Worm (Caenorhabditis elegans): ENCODE results near the gene nphp-2.

nphp-2 gene

DNA sequence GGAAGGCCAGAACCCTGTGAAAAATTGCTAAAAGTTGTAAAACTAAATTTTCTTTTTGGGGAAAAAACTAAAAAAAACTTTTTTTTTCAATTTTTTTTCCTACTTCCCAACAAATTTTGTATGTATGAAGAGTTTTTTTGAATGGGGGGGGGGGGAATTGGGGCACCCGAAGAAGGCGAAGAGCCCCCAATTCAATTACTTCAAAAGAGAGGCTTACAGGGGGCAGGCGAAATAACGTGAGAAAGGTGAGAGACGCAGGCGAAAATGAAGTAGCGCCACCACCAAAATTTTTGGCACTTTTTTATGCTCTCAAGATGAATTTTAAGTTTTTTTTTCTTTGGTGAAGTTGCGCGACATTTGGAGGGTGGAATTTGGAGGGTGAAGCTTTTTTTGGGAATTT is 32.6 kb upstream of the nphp-2 start:
- TF ChIP-seq ctbp-1 (GFP tag; IDR thresholded peaks at IDR 0.05) (0 out of 2 replicates have a peak, but pooled peaks have one; percentile 20), nhr-76 (tag; optimal IDR thresholded peaks at IDR 0.05) (no peak)

DNA sequence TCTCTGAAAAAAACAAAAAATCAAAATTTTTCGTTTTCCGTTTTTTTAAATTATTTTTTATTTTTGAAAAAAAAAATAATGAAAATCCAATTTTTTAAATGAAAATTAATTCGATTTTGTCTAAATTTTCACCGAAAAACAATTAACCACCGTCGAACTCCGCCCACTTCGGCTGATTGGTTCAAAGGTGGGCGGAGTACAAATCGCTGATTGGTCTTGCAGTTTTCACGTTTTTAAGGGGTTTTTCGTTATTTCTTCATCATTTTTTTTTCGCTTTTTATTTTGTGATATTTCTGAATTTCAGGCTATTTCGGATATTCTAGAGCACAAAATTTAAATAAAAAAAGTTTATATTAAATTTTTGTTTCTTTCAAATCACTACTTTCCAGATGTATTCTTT is 30.6 kb upstream of the nphp-2 start:
- TF ChIP-seq aha-1 (tag) (no peak), nhr-102 (tag; optimal IDR thresholded peaks at IDR 0.05) (no peak), dmd-9 (GFP tag; IDR thresholded peaks at IDR 0.05) (no peak), madf-5 (GFP tag; IDR thresholded peaks at IDR 0.05) (no peak), F10B5.3 (tag; optimal IDR thresholded peaks at IDR 0.05) (no peak), ces-1 (GFP tag; optimal IDR thresholded peaks at IDR 0.05) (no peak), daf-12 (tag; optimal IDR thresholded peaks at IDR 0.05) (no peak)

DNA sequence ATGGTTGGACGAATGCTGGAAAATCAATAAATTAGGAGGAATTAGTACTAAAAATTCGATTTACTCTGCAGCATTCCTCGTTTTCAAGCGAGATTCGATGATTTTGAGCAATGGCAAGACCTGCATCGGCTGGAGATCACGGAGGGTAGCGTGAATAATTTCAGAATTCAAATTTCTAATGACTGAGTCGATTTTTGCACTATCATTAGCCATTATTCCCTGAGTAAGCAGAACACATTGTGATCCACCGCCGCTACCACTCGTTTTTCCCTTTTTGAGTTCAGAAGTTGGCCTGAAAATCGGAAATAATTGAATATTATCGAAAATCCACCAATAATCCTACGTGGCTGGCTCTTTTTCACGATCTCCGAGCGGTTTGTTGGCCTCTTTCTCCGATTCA is 27.6 kb upstream of the nphp-2 start:
- TF ChIP-seq aha-1 (tag) (peak; percentile 81), nhr-28 (tag; optimal IDR thresholded peaks at IDR 0.05) (no peak), nhr-6 (tag; optimal IDR thresholded peaks at IDR 0.05) (no peak), F10B5.3 (tag; optimal IDR thresholded peaks at IDR 0.05) (no peak)

DNA sequence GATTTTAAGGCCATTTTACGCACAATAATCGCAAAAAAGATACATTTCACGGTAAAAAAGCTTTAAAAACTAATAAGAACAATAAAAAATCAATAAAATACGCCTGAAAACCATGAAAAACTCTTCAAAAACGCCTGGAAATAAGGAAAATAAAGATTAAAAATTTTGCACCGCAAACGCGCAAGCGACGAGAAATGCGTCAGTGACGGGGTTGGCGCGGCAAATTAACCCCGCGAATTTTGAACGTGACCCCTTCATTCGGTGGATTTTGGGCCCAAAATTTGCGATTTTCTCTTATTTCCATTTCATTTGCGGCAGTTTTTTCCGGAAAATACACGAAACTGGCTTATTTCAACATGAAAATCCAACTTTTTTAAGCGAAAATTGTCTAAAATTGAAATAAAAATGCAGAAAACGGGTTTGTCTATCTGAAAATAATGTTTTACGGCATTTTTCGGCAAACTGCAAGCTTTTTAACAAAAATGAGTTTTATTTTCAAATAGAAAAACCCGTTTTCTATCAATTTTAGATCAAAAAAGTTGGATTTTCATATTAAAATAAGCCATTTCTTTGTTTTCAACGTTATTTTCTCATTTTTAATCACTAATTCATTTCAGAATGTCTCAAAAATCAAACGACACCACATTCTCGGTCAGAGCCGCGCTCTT is 26.9 kb upstream of the nphp-2 start, which contains the start of gene knl-3:
Gene knl-3 (plus strand): TSS at position 618 of the 668 bp plus-strand sequence.
- TF ChIP-seq lsy-2 (tag; optimal IDR thresholded peaks at IDR 0.05) (peak; percentile 32 to 91), unc-62 (GFP tag; optimal IDR thresholded peaks at IDR 0.05 in 1 of 2) (no peak), unc-62 (tag; optimal IDR thresholded peaks at IDR 0.05) (no peak), Y105C5A.15 (GFP tag; IDR thresholded peaks at IDR 0.05) (no peak), daf-8 (GFP tag; IDR thresholded peaks at IDR 0.05) (no peak), jun-1 (tag; optimal IDR thresholded peaks at IDR 0.05) (peak; percentile 67), ceh-28 (tag; optimal IDR thresholded peaks at IDR 0.05) (no peak), madf-9 (GFP tag; conservative IDR thresholded peaks at IDR 0.05) (no peak), gei-8 (GFP tag; optimal IDR thresholded peaks at IDR 0.05) (no peak), dpl-1 (GFP tag; optimal IDR thresholded peaks at IDR 0.05) (peak; percentile 98), mxl-3 (GFP tag; optimal IDR thresholded peaks at IDR 0.05) (peak; percentile 33), ctbp-1 (GFP tag; IDR thresholded peaks at IDR 0.05) (peak; percentile 80), snpc-1.2 (GFP tag; IDR thresholded peaks at IDR 0.05) (peak; percentile 80), zfp-3 (GFP tag; conservative IDR thresholded peaks at IDR 0.05) (peak; percentile 80), Y75B8A.6 (GFP tag; IDR thresholded peaks at IDR 0.05) (no peak), F10B5.3 (tag; optimal IDR thresholded peaks at IDR 0.05) (peak; percentile 66), nhr-111 (GFP tag; optimal IDR thresholded peaks at IDR 0.05) (no peak), php-3 (GFP tag; IDR thresholded peaks at IDR 0.05) (peak; percentile 68), snpc-4 (tag; optimal IDR thresholded peaks at IDR 0.05) (peak; percentile 44), dmd-9 (GFP tag; IDR thresholded peaks at IDR 0.05) (peak; percentile 81), nhr-11 (tag; optimal IDR thresholded peaks at IDR 0.05) (peak; percentile 82), ceh-82 (tag; optimal IDR thresholded peaks at IDR 0.05) (no peak), pha-4 (GFP tag; IDR thresholded peaks at IDR 0.05) (peak; percentile 76; the same call in 1 of the 2 replicates), pha-4 (tag; optimal IDR thresholded peaks at IDR 0.05) (no peak), tag-97 (GFP tag; IDR thresholded peaks at IDR 0.05) (no peak), mdl-1 (tag; optimal IDR thresholded peaks at IDR 0.05) (peak in 1 of 2 experiments; percentile 32), ceh-32 (tag; optimal IDR thresholded peaks at IDR 0.05; ENCODE audit: poor library complexity) (no peak), egl-43 (GFP tag; IDR thresholded peaks at IDR 0.05) (peak; percentile 79), nhr-77 (tag; optimal IDR thresholded peaks at IDR 0.05) (peak; percentile 85), nhr-28 (tag; optimal IDR thresholded peaks at IDR 0.05) (peak; percentile 66), nhr-76 (tag; optimal IDR thresholded peaks at IDR 0.05) (no peak), egl-27 (tag; optimal IDR thresholded peaks at IDR 0.05) (no peak), F49E8.2 (tag; optimal IDR thresholded peaks at IDR 0.05; ENCODE audit: borderline replicate concordance) (peak; percentile 86), ceh-62 (tag; optimal IDR thresholded peaks at IDR 0.05) (no peak), Y48G9A.11 (GFP tag; IDR thresholded peaks at IDR 0.05) (peak; percentile 84), unc-39 (tag; optimal IDR thresholded peaks at IDR 0.05) (no peak), Y5F2A.4 (GFP tag; optimal IDR thresholded peaks at IDR 0.05) (no peak), fos-1 (tag; optimal IDR thresholded peaks at IDR 0.05) (no peak), daf-12 (tag; optimal IDR thresholded peaks at IDR 0.05) (no peak), spr-3 (GFP tag; optimal IDR thresholded peaks at IDR 0.05) (peak; percentile 78)
